Fruit fly (Drosophila melanogaster) whole organism, prepupa: ENCODE results near the gene Helz.

Experiments used
- Blimp-1 ChIP-seq: fragments of 200-800 bp; sonication (Bioruptor generic); optimal IDR thresholded peaks from 3 replicates; lab custom pipeline; 2017; ENCODE audit warnings: missing biosample characterization, missing genetic modification characterization, mild to moderate bottlenecking, moderate library complexity, missing genetic modification reagents
- CG10669 ChIP-seq: fragments of 200-800 bp; sonication (Bioruptor generic); optimal IDR thresholded peaks from 3 replicates; lab custom pipeline; 2018; ENCODE audit warnings: missing biosample characterization, mild to moderate bottlenecking, missing genetic modification characterization, moderate library complexity
- CG11294 ChIP-seq: fragments of 200-800 bp; sonication (Bioruptor generic); IDR thresholded peaks from 2 replicates; pipeline ENCODE4 v1.3.6; 2022; ENCODE audit warnings: missing biosample characterization, missing genetic modification characterization
- CG11762 ChIP-seq: fragments of 200-800 bp; sonication (Bioruptor generic); optimal IDR thresholded peaks from 3 replicates; lab custom pipeline; 2016; ENCODE audit warnings: missing biosample characterization, missing genetic modification characterization; ENCODE audit not compliant: insufficient read depth
- CG11902 ChIP-seq: fragments of 200-800 bp; sonication (Bioruptor generic); optimal IDR thresholded peaks from 3 replicates; lab custom pipeline; 2016; ENCODE audit warnings: missing biosample characterization, missing genetic modification characterization
- CG15336 ChIP-seq: fragments of 200-800 bp; sonication (Bioruptor generic); IDR thresholded peaks from 2 replicates; pipeline ENCODE4 v1.3.6; 2022; ENCODE audit warnings: missing biosample characterization, missing genetic modification characterization
- CG3032 ChIP-seq: fragments of 200-800 bp; optimal IDR thresholded peaks from 2 replicates; lab custom pipeline; 2019; ENCODE audit warnings: missing biosample characterization, mild to moderate bottlenecking, missing genetic modification characterization, moderate library complexity
- CG31627 ChIP-seq: fragments of 200-800 bp; sonication (Bioruptor generic); optimal IDR thresholded peaks from 3 replicates; lab custom pipeline; 2016; ENCODE audit warnings: missing biosample characterization, missing genetic modification characterization
- CG32006 ChIP-seq: fragments of 200-800 bp; sonication (Bioruptor generic); optimal IDR thresholded peaks from 3 replicates; lab custom pipeline; 2017; ENCODE audit warnings: missing biosample characterization, mild to moderate bottlenecking, missing genetic modification characterization
- CG3919 ChIP-seq: fragments of 200-800 bp; sonication (Bioruptor generic); optimal IDR thresholded peaks from 3 replicates; lab custom pipeline; 2016; ENCODE audit warnings: missing biosample characterization, missing genetic modification characterization
- CG4318 ChIP-seq: fragments of 200-800 bp; sonication (Bioruptor generic); optimal IDR thresholded peaks from 3 replicates; lab custom pipeline; 2017; ENCODE audit warnings: missing biosample characterization, mild to moderate bottlenecking, missing genetic modification characterization
- CG6163 ChIP-seq: fragments of 200-800 bp; sonication (Bioruptor generic); IDR thresholded peaks from 3 replicates; pipeline ENCODE4 v1.3.6; 2022; ENCODE audit warnings: missing biosample characterization, missing genetic modification characterization
- CG6276 ChIP-seq: fragments of 200-800 bp; sonication (Bioruptor generic); optimal IDR thresholded peaks from 2 replicates; lab custom pipeline; 2017; ENCODE audit warnings: missing biosample characterization, mild to moderate bottlenecking, missing genetic modification characterization
- CG6792 ChIP-seq: fragments of 200-800 bp; sonication (Bioruptor generic); optimal IDR thresholded peaks from 3 replicates; lab custom pipeline; 2016; ENCODE audit warnings: missing biosample characterization, missing genetic modification characterization
- CG6808 ChIP-seq: fragments of 200-800 bp; sonication (Bioruptor generic); optimal IDR thresholded peaks from 3 replicates; lab custom pipeline; 2017; ENCODE audit warnings: missing biosample characterization, missing genetic modification characterization, mild to moderate bottlenecking, moderate library complexity, missing genetic modification reagents
- CG6854 ChIP-seq: fragments of 200-800 bp; sonication (Bioruptor generic); optimal IDR thresholded peaks from 2 replicates; lab custom pipeline; 2017; ENCODE audit warnings: missing biosample characterization, mild to moderate bottlenecking, missing genetic modification characterization
- CG7368 ChIP-seq: fragments of 200-800 bp; sonication (Bioruptor generic); optimal IDR thresholded peaks from 3 replicates; lab custom pipeline; 2016; ENCODE audit warnings: missing biosample characterization, missing genetic modification characterization
- CG8119 ChIP-seq: fragments of 200-800 bp; sonication (Bioruptor generic); IDR thresholded peaks from 3 replicates; pipeline ENCODE4 v1.3.6; 2022; ENCODE audit warnings: missing biosample characterization, missing genetic modification characterization
- CG8319 ChIP-seq: fragments of 200-800 bp; sonication (Bioruptor generic); optimal IDR thresholded peaks from 3 replicates; lab custom pipeline; 2016; ENCODE audit warnings: missing biosample characterization, missing genetic modification characterization
- CG9139 ChIP-seq: fragments of 200-800 bp; sonication (Bioruptor generic); optimal IDR thresholded peaks from 3 replicates; lab custom pipeline; 2017; ENCODE audit warnings: missing biosample characterization, mild to moderate bottlenecking, missing genetic modification characterization
- Gug ChIP-seq: fragments of 200-800 bp; sonication (Bioruptor generic); IDR thresholded peaks from 2 replicates; pipeline ENCODE4 v1.3.6; 2022; ENCODE audit warnings: missing biosample characterization, missing genetic modification characterization
- Hr38 ChIP-seq: sonication (Bioruptor generic); optimal IDR thresholded peaks from 2 replicates; lab custom pipeline; 2016; ENCODE audit warnings: missing biosample characterization, missing genetic modification characterization
- Hr39 ChIP-seq: fragments of 200-800 bp; sonication (Bioruptor generic); optimal IDR thresholded peaks from 2 replicates; lab custom pipeline; 2016; ENCODE audit warnings: missing biosample characterization, missing genetic modification characterization
- Hr4 ChIP-seq: fragments of 200-800 bp; sonication (Bioruptor generic); optimal IDR thresholded peaks from 3 replicates; lab custom pipeline; 2016; ENCODE audit warnings: missing biosample characterization, missing genetic modification characterization
- Met ChIP-seq: fragments of 200-800 bp; sonication (Bioruptor generic); optimal IDR thresholded peaks from 3 replicates; lab custom pipeline; 2016; ENCODE audit warnings: missing biosample characterization, missing genetic modification characterization
- OdsH ChIP-seq: fragments of 200-800 bp; sonication (Bioruptor generic); optimal IDR thresholded peaks from 3 replicates; lab custom pipeline; 2016; ENCODE audit warnings: missing biosample characterization, missing genetic modification characterization
- Sox15 ChIP-seq: fragments of 200-800 bp; sonication (Bioruptor generic); optimal IDR thresholded peaks from 3 replicates; lab custom pipeline; 2016; ENCODE audit warnings: missing biosample characterization, missing genetic modification characterization
- achi ChIP-seq: fragments of 200-800 bp; sonication (Bioruptor generic); optimal IDR thresholded peaks from 3 replicates; lab custom pipeline; 2016; ENCODE audit warnings: missing biosample characterization, missing genetic modification characterization
- acj6 ChIP-seq: fragments of 200-800 bp; sonication (Bioruptor generic); optimal IDR thresholded peaks from 3 replicates; lab custom pipeline; 2016; ENCODE audit warnings: missing biosample characterization, missing genetic modification characterization
- cyc ChIP-seq: fragments of 200-800 bp; sonication (Bioruptor generic); optimal IDR thresholded peaks from 3 replicates; lab custom pipeline; 2016; ENCODE audit warnings: missing biosample characterization, missing genetic modification characterization
- eg ChIP-seq: fragments of 200-800 bp; sonication (Bioruptor generic); IDR thresholded peaks from 3 replicates; pipeline ENCODE4 v1.3.6; 2022; ENCODE audit warnings: missing biosample characterization, missing genetic modification characterization
- fd85E ChIP-seq: fragments of 200-800 bp; sonication (Bioruptor generic); optimal IDR thresholded peaks from 3 replicates; lab custom pipeline; 2016; ENCODE audit warnings: missing biosample characterization, missing genetic modification characterization
- fkh ChIP-seq: fragments of 200-800 bp; sonication (Bioruptor generic); optimal IDR thresholded peaks from 3 replicates; lab custom pipeline; 2017; ENCODE audit warnings: missing biosample characterization, mild to moderate bottlenecking, missing genetic modification characterization, moderate library complexity
- lz ChIP-seq: fragments of 200-800 bp; sonication (Bioruptor generic); optimal IDR thresholded peaks from 3 replicates; lab custom pipeline; 2016; ENCODE audit warnings: missing biosample characterization, missing genetic modification characterization
- pdm3 ChIP-seq: fragments of 200-800 bp; sonication (Bioruptor generic); optimal IDR thresholded peaks from 3 replicates; lab custom pipeline; 2016; ENCODE audit warnings: missing biosample characterization, missing genetic modification characterization
- ss ChIP-seq, 2 experiments: fragments of 200-800 bp; sonication (Bioruptor generic); optimal IDR thresholded peaks; 2 replicates in 1 of 2; 3 replicates in 1 of 2; lab custom pipeline; 2017 to 2018; ENCODE audit warnings: mild to moderate bottlenecking in 2 of 2, missing biosample characterization in 2 of 2, missing genetic modification characterization in 2 of 2, moderate library complexity in 1 of 2
- topi ChIP-seq: fragments of 200-800 bp; sonication (Bioruptor generic); optimal IDR thresholded peaks from 3 replicates; lab custom pipeline; 2016; ENCODE audit warnings: missing biosample characterization, missing genetic modification characterization
- vri ChIP-seq: fragments of 200-800 bp; sonication (Bioruptor generic); optimal IDR thresholded peaks from 3 replicates; lab custom pipeline; 2016; ENCODE audit warnings: missing biosample characterization, mild to moderate bottlenecking, missing genetic modification characterization

The Helz gene

dm6 chr3L:14761837-14762785 lies 27.6 kb upstream of the Helz start, which contains the start of the genes Tsen34 and Mgat4a (continued):
- no peak; the same call in 2 of the 3 replicates for TF ChIP-seq eg
- TF ChIP-seq CG6808 (GFP tag; lab: Kevin White, UChicago), result no peak
- TF ChIP-seq CG6854 (GFP tag; lab: Kevin White, UChicago), result no peak
- no peak for TF ChIP-seq CG31627 (GFP tag; lab: Kevin White, UChicago)
- TF ChIP-seq achi (GFP tag; lab: Kevin White, UChicago), result no peak
- peak; percentile 40 for TF ChIP-seq vri (GFP tag; lab: Kevin White, UChicago)
- no peak for TF ChIP-seq Hr38 (GFP tag; lab: Kevin White, UChicago)
- TF ChIP-seq CG8319 (GFP tag; lab: Kevin White, UChicago), result no peak
- TF ChIP-seq fkh (GFP tag; lab: Kevin White, UChicago), result peak; percentile 97
- no peak for TF ChIP-seq CG9139 (GFP tag; lab: Kevin White, UChicago)
- no peak for TF ChIP-seq CG11762
- peak; percentile 35 for TF ChIP-seq acj6 (GFP tag; lab: Kevin White, UChicago)
- no peak for TF ChIP-seq fd85E (GFP tag; lab: Kevin White, UChicago)
- no peak for TF ChIP-seq CG6276
- TF ChIP-seq Gug (GFP tag; lab: Robert Waterston, UW), result no peak
- TF ChIP-seq Met (GFP tag; lab: Kevin White, UChicago), result no peak
- no peak for TF ChIP-seq Hr39 (GFP tag; lab: Kevin White, UChicago)
- TF ChIP-seq CG11294, result no peak
- peak; percentile 48 for TF ChIP-seq CG6792
- TF ChIP-seq cyc, result peak; percentile 7
- no peak for TF ChIP-seq pdm3
- TF ChIP-seq Hr4, result no peak
- TF ChIP-seq OdsH (GFP tag; lab: Kevin White, UChicago), result no peak
- no peak for TF ChIP-seq Sox15 (GFP tag; lab: Kevin White, UChicago)
- no peak for TF ChIP-seq CG11902
- TF ChIP-seq Blimp-1 (GFP tag; lab: Kevin White, UChicago), result no peak
- peak; percentile 22 for TF ChIP-seq lz
- no peak for TF ChIP-seq CG8119 (GFP tag; lab: Robert Waterston, UW)
- no peak for TF ChIP-seq CG4318 (GFP tag; lab: Kevin White, UChicago)
- no peak for TF ChIP-seq topi (GFP tag; lab: Kevin White, UChicago)
- no peak for TF ChIP-seq CG15336 (GFP tag; lab: Robert Waterston, UW)
- TF ChIP-seq CG6163, result no peak
- TF ChIP-seq CG32006 (GFP tag; lab: Kevin White, UChicago), result no peak
- no peak for TF ChIP-seq CG10669
- no peak for TF ChIP-seq CG7368
- peak; percentile 8 for TF ChIP-seq CG3032 (tag; lab: Kevin White, UChicago)

- TF ChIP-seq CG11762 (no peak), ss (GFP tag; optimal IDR thresholded peaks at IDR 0.05; lab: Kevin White, UChicago) (no peak), CG6792 (no peak), CG3919 (GFP tag; lab: Kevin White, UChicago) (no peak)
Measured at dm6 chr3L:14769183-14769582, 20.6 kb upstream of the Helz start, which contains the start of gene Mgat4b. Gene Mgat4b (minus strand): TSS chr3L:14769283.
